Worm (Caenorhabditis elegans): ENCODE measurements around the gene rbm-34.

Gene rbm-34

DNA sequence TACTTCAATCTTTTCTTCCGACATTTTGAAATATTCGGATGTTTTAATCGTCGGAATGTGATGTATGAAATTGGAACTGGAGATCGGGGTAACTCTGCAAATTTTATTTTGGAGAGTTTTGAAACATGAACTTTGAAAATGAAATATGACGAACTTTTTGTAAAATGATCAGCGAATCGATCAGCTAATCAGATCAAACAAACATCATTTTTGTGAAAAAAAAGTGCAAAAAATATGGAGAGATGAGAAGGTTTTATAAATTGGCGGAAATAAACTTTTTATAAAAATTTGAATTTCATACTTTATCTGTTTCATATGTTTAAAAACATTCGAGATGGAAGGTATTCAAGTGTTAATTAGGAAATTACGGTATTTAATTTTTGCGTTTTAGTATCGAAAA lies 26.3 kb downstream of the rbm-34 start, which contains the start of gene dlc-2:
Gene dlc-2, minus strand, starts transcription at position 101 of the 400 bp plus-strand sequence.
- TF ChIP-seq mef-2 (tag; optimal IDR thresholded peaks at IDR 0.05), result no peak
- no peak for TF ChIP-seq unc-62 (GFP tag; optimal IDR thresholded peaks at IDR 0.05)
- TF ChIP-seq lin-14 (GFP tag; optimal IDR thresholded peaks at IDR 0.05), result no peak

DNA sequence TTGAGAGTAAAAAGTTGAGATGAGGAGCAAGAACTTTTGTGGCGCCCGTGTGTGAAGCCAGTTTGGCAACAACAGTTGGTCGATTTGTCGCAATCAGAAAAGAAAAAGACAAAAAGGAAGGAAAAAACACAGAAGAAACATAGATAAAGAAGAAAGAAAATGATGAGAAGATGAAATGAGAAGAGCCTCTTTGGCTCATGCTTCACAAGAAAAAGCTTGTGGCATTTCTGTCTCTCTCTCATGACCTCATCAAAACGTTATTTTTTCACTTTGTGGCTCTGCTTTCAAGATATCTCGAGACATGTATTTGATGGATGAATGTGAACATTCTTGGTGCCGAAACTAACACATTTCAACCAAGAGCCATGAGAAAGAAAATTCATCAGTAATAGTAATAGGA lies 27.8 kb downstream of the rbm-34 start:
- TF ChIP-seq snu-23 (GFP tag; optimal IDR thresholded peaks at IDR 0.05) (peak; percentile 47), mep-1 (tag; optimal IDR thresholded peaks at IDR 0.05) (peak; percentile 8), dpl-1 (GFP tag; optimal IDR thresholded peaks at IDR 0.05) (peak in 1 of 3 experiments; percentile 5), ztf-11 (tag; optimal IDR thresholded peaks at IDR 0.05) (no peak), snpc-4 (tag; optimal IDR thresholded peaks at IDR 0.05) (no peak), rnt-1 (tag; optimal IDR thresholded peaks at IDR 0.05) (peak; percentile 65), unc-130 (tag; optimal IDR thresholded peaks at IDR 0.05) (peak; percentile 34), lin-15B (tag; optimal IDR thresholded peaks at IDR 0.05) (no peak), nhr-19 (GFP tag; conservative IDR thresholded peaks at IDR 0.05) (peak; percentile 34), lin-14 (GFP tag; optimal IDR thresholded peaks at IDR 0.05) (peak; percentile 82), lsy-2 (tag; optimal IDR thresholded peaks at IDR 0.05) (peak; percentile 5 to 66), nhr-20 (tag; optimal IDR thresholded peaks at IDR 0.05) (peak; percentile 8), pag-3 (tag; optimal IDR thresholded peaks at IDR 0.05; ENCODE audit: borderline replicate concordance, insufficient read depth) (peak; percentile 93), nhr-71 (tag; optimal IDR thresholded peaks at IDR 0.05) (peak; percentile 67)

DNA sequence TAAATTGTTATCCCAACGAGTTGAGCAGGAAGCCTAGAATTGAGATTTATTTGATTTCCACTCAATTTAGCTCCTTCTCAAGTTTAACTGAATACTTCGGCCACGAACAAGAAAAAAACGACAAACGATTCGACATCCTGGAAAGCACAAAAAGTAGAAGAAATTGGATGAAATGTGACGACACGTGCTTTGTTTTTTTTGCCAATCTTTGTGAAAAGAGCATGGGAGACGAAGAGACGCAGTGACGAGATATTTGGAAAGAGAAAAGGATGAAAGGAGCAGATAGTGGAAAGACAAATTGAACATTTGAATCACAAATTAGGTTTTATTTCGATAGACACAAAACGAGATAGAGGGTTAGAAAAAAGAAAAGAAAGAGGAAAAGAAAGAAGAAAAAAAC lies 29.3 kb downstream of the rbm-34 start:
- TF ChIP-seq jun-1 (tag; optimal IDR thresholded peaks at IDR 0.05) (no peak), lir-3 (tag; optimal IDR thresholded peaks at IDR 0.05; ENCODE audit: poor library complexity) (no peak), mdl-1 (tag; optimal IDR thresholded peaks at IDR 0.05) (no peak), swsn-7 (tag; optimal IDR thresholded peaks at IDR 0.05) (peak; percentile 16), ama-1 (optimal IDR thresholded peaks at IDR 0.05) (no peak), dpl-1 (GFP tag; optimal IDR thresholded peaks at IDR 0.05) (no peak), fkh-4 (tag; optimal IDR thresholded peaks at IDR 0.05; ENCODE audit: borderline replicate concordance) (no peak), nhr-47 (tag; optimal IDR thresholded peaks at IDR 0.05) (peak; percentile 38), lin-39 (tag; optimal IDR thresholded peaks at IDR 0.05) (no peak), xbp-1 (tag; optimal IDR thresholded peaks at IDR 0.05) (no peak), blmp-1 (tag; optimal IDR thresholded peaks at IDR 0.05) (no peak), mef-2 (tag; optimal IDR thresholded peaks at IDR 0.05) (no peak), lin-35 (GFP tag; optimal IDR thresholded peaks at IDR 0.05) (no peak), ceh-63 (GFP tag; optimal IDR thresholded peaks at IDR 0.05) (peak; percentile 56), hpl-2 (GFP tag; optimal IDR thresholded peaks at IDR 0.05) (no peak), dsc-1 (tag; optimal IDR thresholded peaks at IDR 0.05) (no peak), ceh-82 (tag; optimal IDR thresholded peaks at IDR 0.05) (peak in 1 of 3 experiments; percentile 6), irx-1 (tag; optimal IDR thresholded peaks at IDR 0.05) (no peak), efl-1 (optimal IDR thresholded peaks at IDR 0.05) (peak in 1 of 2 experiments; percentile 5), efl-1 (GFP tag; optimal IDR thresholded peaks at IDR 0.05 in 1 of 2) (no peak), snpc-4 (tag; optimal IDR thresholded peaks at IDR 0.05) (no peak), lin-14 (GFP tag; optimal IDR thresholded peaks at IDR 0.05) (peak; percentile 84), C34B4.2 (tag; optimal IDR thresholded peaks at IDR 0.05) (no peak), aly-2 (tag; optimal IDR thresholded peaks at IDR 0.05) (no peak), lin-15B (tag; optimal IDR thresholded peaks at IDR 0.05) (no peak), C04F5.9 (tag; optimal IDR thresholded peaks at IDR 0.05) (no peak), nhr-20 (tag; optimal IDR thresholded peaks at IDR 0.05) (no peak), zag-1 (tag; optimal IDR thresholded peaks at IDR 0.05) (no peak), mab-9 (GFP tag; IDR thresholded peaks at IDR 0.05) (no peak), nhr-77 (tag; optimal IDR thresholded peaks at IDR 0.05) (no peak), nhr-28 (tag; optimal IDR thresholded peaks at IDR 0.05) (no peak), ceh-8 (GFP tag; optimal IDR thresholded peaks at IDR 0.05) (no peak), unc-86 (tag; optimal IDR thresholded peaks at IDR 0.05) (no peak), egl-27 (tag; optimal IDR thresholded peaks at IDR 0.05) (no peak), pax-3 (tag; optimal IDR thresholded peaks at IDR 0.05) (no peak), sptf-1 (tag; optimal IDR thresholded peaks at IDR 0.05) (no peak), sup-37 (GFP tag; optimal IDR thresholded peaks at IDR 0.05) (no peak), ztf-4 (tag; optimal IDR thresholded peaks at IDR 0.05) (no peak), elt-2 (tag; optimal IDR thresholded peaks at IDR 0.05) (no peak)

All from whole organism, L1 larva.